Fruit fly (Drosophila melanogaster) whole organism, embryonic: Measurements from ENCODE around the gene CG13609.
A peak's percentile ranks its signal among the peaks of the same experiment; 100 is the strongest.

Source experiments
- Aef1 ChIP-seq: fragments of 200-800 bp; sonication (Bioruptor generic); IDR thresholded peaks from 3 replicates; pipeline ENCODE4 v1.3.6; 2022; ENCODE audit warnings: missing biosample characterization, missing genetic modification characterization
- Atf-2 ChIP-seq: fragments of 200-800 bp; sonication (Bioruptor generic); optimal IDR thresholded peaks from 2 replicates; lab custom pipeline; 2016; ENCODE audit warnings: missing biosample characterization, missing genetic modification characterization
- CG10147 ChIP-seq: fragments of 200-800 bp; sonication (Bioruptor generic); optimal IDR thresholded peaks from 2 replicates; lab custom pipeline; 2019; ENCODE audit warnings: missing biosample characterization, mild to moderate bottlenecking, missing genetic modification characterization, moderate library complexity
- CG10462 ChIP-seq: fragments of 200-800 bp; sonication (Bioruptor generic); optimal IDR thresholded peaks from 2 replicates; lab custom pipeline; 2016; ENCODE audit warnings: missing biosample characterization, missing genetic modification characterization
- CG12659 ChIP-seq: fragments of 200-800 bp; sonication (Bioruptor generic); optimal IDR thresholded peaks from 3 replicates; lab custom pipeline; 2017; ENCODE audit warnings: mild to moderate bottlenecking, missing biosample characterization, missing genetic modification reagents, missing genetic modification characterization
- CG14965 ChIP-seq: fragments of 200-800 bp; sonication (Bioruptor generic); optimal IDR thresholded peaks from 2 replicates; lab custom pipeline; 2016; ENCODE audit warnings: missing biosample characterization, missing genetic modification characterization, borderline replicate concordance
- CG17328 ChIP-seq: fragments of 200-800 bp; sonication (Bioruptor generic); IDR thresholded peaks from 2 replicates; pipeline ENCODE4 v1.3.6; 2022; ENCODE audit warnings: missing biosample characterization, missing genetic modification characterization
- CG1792 ChIP-seq: fragments of 200-800 bp; sonication (Bioruptor generic); optimal IDR thresholded peaks from 2 replicates; lab custom pipeline; 2016; ENCODE audit warnings: missing biosample characterization, missing genetic modification characterization
- CG18011 ChIP-seq: fragments of 200-800 bp; sonication (Bioruptor generic); optimal IDR thresholded peaks from 2 replicates; lab custom pipeline; 2017; ENCODE audit warnings: missing biosample characterization, missing genetic modification characterization, mild to moderate bottlenecking, moderate library complexity, missing genotype
- CG3726 ChIP-seq: fragments of 200-800 bp; sonication (Bioruptor generic); IDR thresholded peaks from 3 replicates; pipeline ENCODE4, ENCODE4 v1.3.6; 2022; ENCODE audit warnings: missing biosample characterization, missing genetic modification characterization
- CG3847 ChIP-seq: fragments of 200-800 bp; sonication (Bioruptor generic); IDR thresholded peaks from 2 replicates; pipeline ENCODE4 v1.3.6; 2022; ENCODE audit warnings: missing biosample characterization, missing genetic modification characterization
- CG6175 ChIP-seq: fragments of 200-800 bp; sonication (Bioruptor generic); IDR thresholded peaks from 3 replicates; pipeline ENCODE4 v1.3.6; 2022; ENCODE audit warnings: missing biosample characterization, missing genetic modification characterization
- CG6654 ChIP-seq: fragments of 200-800 bp; sonication (Bioruptor generic); optimal IDR thresholded peaks from 2 replicates; lab custom pipeline; 2017; ENCODE audit warnings: missing biosample characterization, mild to moderate bottlenecking, missing genetic modification characterization
- CG7271 ChIP-seq: fragments of 200-800 bp; sonication (Bioruptor generic); optimal IDR thresholded peaks from 2 replicates; lab custom pipeline; 2018; ENCODE audit warnings: missing biosample characterization, mild to moderate bottlenecking, missing genetic modification characterization, moderate library complexity
- CG7928 ChIP-seq: fragments of 200-800 bp; sonication (Bioruptor generic); optimal IDR thresholded peaks from 2 replicates; lab custom pipeline; 2017; ENCODE audit warnings: missing biosample characterization, mild to moderate bottlenecking, missing genetic modification characterization
- CG8290 ChIP-seq, 3 experiments: fragments of 200-800 bp; sonication (Bioruptor generic); optimal IDR thresholded peaks; 2 replicates each; lab custom pipeline; 2016 to 2019; ENCODE audit warnings: missing biosample characterization in 3 of 3, missing genetic modification characterization in 3 of 3, mild to moderate bottlenecking in 2 of 3, moderate library complexity in 1 of 3
- CG8359 ChIP-seq: fragments of 200-800 bp; sonication (Bioruptor generic); optimal IDR thresholded peaks from 2 replicates; lab custom pipeline; 2017; ENCODE audit warnings: missing biosample characterization, mild to moderate bottlenecking, missing genetic modification characterization, borderline replicate concordance
- CG8924 ChIP-seq: fragments of 200-800 bp; optimal IDR thresholded peaks from 3 replicates; lab custom pipeline; 2019; ENCODE audit warnings: missing biosample characterization, mild to moderate bottlenecking, missing genetic modification characterization, moderate library complexity
- CG9817 ChIP-seq: fragments of 200-800 bp; sonication (Bioruptor generic); optimal IDR thresholded peaks from 2 replicates; lab custom pipeline; 2018; ENCODE audit warnings: missing biosample characterization, mild to moderate bottlenecking, missing genetic modification characterization, moderate library complexity
- CG9876 ChIP-seq: fragments of 200-800 bp; sonication (Bioruptor generic); optimal IDR thresholded peaks from 2 replicates; lab custom pipeline; 2016; ENCODE audit warnings: missing biosample characterization, missing genetic modification characterization
- Camta ChIP-seq: fragments of 200-800 bp; sonication (Bioruptor generic); optimal IDR thresholded peaks from 2 replicates; lab custom pipeline; 2016; ENCODE audit warnings: missing biosample characterization, missing genetic modification characterization
- Dfd ChIP-seq, 2 experiments: fragments of >200 bp; optimal IDR thresholded peaks; 2 replicates each; lab custom pipeline; 2017; ENCODE audit warnings: missing biosample characterization in 2 of 2, missing genetic modification characterization in 2 of 2
- Dll ChIP-seq: fragments of 200-800 bp; sonication (Bioruptor generic); IDR thresholded peaks from 4 replicates; pipeline ENCODE4 v1.3.6; 2022; ENCODE audit warnings: missing biosample characterization, missing genetic modification characterization; ENCODE audit not compliant: partially characterized antibody
- Doc2 ChIP-seq: fragments of 200-800 bp; sonication (Bioruptor generic); IDR thresholded peaks from 2 replicates; pipeline ENCODE4 v1.3.6; 2022; ENCODE audit warnings: missing biosample characterization, missing genetic modification characterization
- Fer3 ChIP-seq: fragments of 200-800 bp; sonication (Bioruptor generic); optimal IDR thresholded peaks from 2 replicates; lab custom pipeline; 2018; ENCODE audit warnings: missing biosample characterization, mild to moderate bottlenecking, missing genetic modification characterization, moderate library complexity
- H2.0 ChIP-seq: fragments of 200-800 bp; sonication (Bioruptor generic); IDR thresholded peaks from 2 replicates; pipeline ENCODE4 v1.3.6; 2022; ENCODE audit warnings: missing biosample characterization, missing genetic modification characterization
- Hand ChIP-seq: fragments of 200-800 bp; sonication (Bioruptor generic); optimal IDR thresholded peaks from 2 replicates; lab custom pipeline; 2017; ENCODE audit warnings: mild to moderate bottlenecking, missing biosample characterization, missing genetic modification reagents, missing genetic modification characterization
- HmgD ChIP-seq: fragments of 200-800 bp; sonication (Bioruptor generic); optimal IDR thresholded peaks from 3 replicates; lab custom pipeline; 2016; ENCODE audit warnings: missing biosample characterization, missing genetic modification characterization
- MTF-1 ChIP-seq: fragments of 200-800 bp; sonication (Bioruptor generic); optimal IDR thresholded peaks from 2 replicates; lab custom pipeline; 2018; ENCODE audit warnings: missing biosample characterization, mild to moderate bottlenecking, missing genetic modification characterization, borderline replicate concordance
- Med ChIP-seq: fragments of 200-800 bp; sonication (Bioruptor generic); peaks from one replicate; lab custom pipeline; 2016; ENCODE audit warnings: missing biosample characterization, missing genetic modification characterization, mild to moderate bottlenecking, inconsistent platforms, moderate library complexity
- NFAT ChIP-seq: fragments of 200-800 bp; sonication (Bioruptor generic); IDR thresholded peaks from 2 replicates; pipeline ENCODE4 v1.3.6; 2022; ENCODE audit warnings: missing biosample characterization, missing genetic modification characterization
- Opbp ChIP-seq: fragments of 200-800 bp; sonication (Bioruptor generic); IDR thresholded peaks from 3 replicates; pipeline ENCODE4 v1.3.6; 2022; ENCODE audit warnings: missing biosample characterization, missing genetic modification characterization; ENCODE audit not compliant: partially characterized antibody
- ac ChIP-seq: fragments of 200-800 bp; sonication (Bioruptor generic); optimal IDR thresholded peaks from 3 replicates; lab custom pipeline; 2017; ENCODE audit warnings: missing biosample characterization, mild to moderate bottlenecking, missing genetic modification characterization
- aop ChIP-seq: fragments of 200-800 bp; sonication (Bioruptor generic); IDR thresholded peaks from 2 replicates; pipeline ENCODE4 v1.3.6; 2022; ENCODE audit warnings: missing biosample characterization, missing genetic modification characterization
- ap ChIP-seq: fragments of 200-800 bp; sonication (Bioruptor generic); IDR thresholded peaks from 2 replicates; pipeline ENCODE4 v1.3.6; 2022; ENCODE audit warnings: missing biosample characterization, missing genetic modification characterization
- az2 ChIP-seq: fragments of 200-800 bp; sonication (Bioruptor generic); optimal IDR thresholded peaks from 3 replicates; lab custom pipeline; 2016; ENCODE audit warnings: missing biosample characterization, missing genetic modification characterization
- croc ChIP-seq: fragments of 200-800 bp; sonication (Bioruptor generic); conservative IDR thresholded peaks from 3 replicates; pipeline ENCODE4 v1.3.6; 2022; ENCODE audit warnings: missing biosample characterization, missing genetic modification characterization
- dmrt99B ChIP-seq: fragments of 200-800 bp; sonication (Bioruptor generic); optimal IDR thresholded peaks from 2 replicates; lab custom pipeline; 2018; ENCODE audit warnings: missing biosample characterization, mild to moderate bottlenecking, missing genetic modification characterization, moderate library complexity
- exex ChIP-seq: fragments of 200-800 bp; sonication (Bioruptor generic); optimal IDR thresholded peaks from 4 replicates; lab custom pipeline; 2018; ENCODE audit warnings: missing biosample characterization, mild to moderate bottlenecking, missing genetic modification characterization, moderate library complexity
- fd96Cb ChIP-seq: fragments of 200-800 bp; sonication (Bioruptor generic); optimal IDR thresholded peaks from 2 replicates; lab custom pipeline; 2018; ENCODE audit warnings: missing biosample characterization, mild to moderate bottlenecking, missing genetic modification characterization, moderate library complexity
- kah ChIP-seq: fragments of 200-800 bp; sonication (Bioruptor generic); optimal IDR thresholded peaks from 2 replicates; lab custom pipeline; 2018; ENCODE audit warnings: missing biosample characterization, mild to moderate bottlenecking, missing genetic modification characterization
- kay ChIP-seq: fragments of 200-800 bp; sonication (Bioruptor generic); optimal IDR thresholded peaks from 2 replicates; lab custom pipeline; 2016; ENCODE audit warnings: missing biosample characterization, missing genetic modification characterization
- luna ChIP-seq: fragments of 200-800 bp; sonication (Bioruptor generic); optimal IDR thresholded peaks from 2 replicates; lab custom pipeline; 2016; ENCODE audit warnings: missing biosample characterization, missing genetic modification characterization
- peb ChIP-seq: fragments of 200-800 bp; sonication (Bioruptor generic); IDR thresholded peaks from 2 replicates; pipeline ENCODE4 v1.3.6; 2022; ENCODE audit warnings: missing biosample characterization, missing genetic modification characterization
- slp2 ChIP-seq: fragments of 200-800 bp; sonication (Bioruptor generic); optimal IDR thresholded peaks from 2 replicates; lab custom pipeline; 2016; ENCODE audit warnings: missing biosample characterization, missing genetic modification characterization
- sug ChIP-seq: fragments of 200-800 bp; optimal IDR thresholded peaks from 2 replicates; lab custom pipeline; 2019; ENCODE audit warnings: missing biosample characterization, mild to moderate bottlenecking, missing genetic modification characterization, moderate library complexity
- vvl ChIP-seq: fragments of 200-800 bp; sonication (Bioruptor generic); IDR thresholded peaks from 2 replicates; pipeline ENCODE4 v1.3.6; 2022; ENCODE audit warnings: missing biosample characterization, missing genetic modification characterization

Gene CG13609

DNA sequence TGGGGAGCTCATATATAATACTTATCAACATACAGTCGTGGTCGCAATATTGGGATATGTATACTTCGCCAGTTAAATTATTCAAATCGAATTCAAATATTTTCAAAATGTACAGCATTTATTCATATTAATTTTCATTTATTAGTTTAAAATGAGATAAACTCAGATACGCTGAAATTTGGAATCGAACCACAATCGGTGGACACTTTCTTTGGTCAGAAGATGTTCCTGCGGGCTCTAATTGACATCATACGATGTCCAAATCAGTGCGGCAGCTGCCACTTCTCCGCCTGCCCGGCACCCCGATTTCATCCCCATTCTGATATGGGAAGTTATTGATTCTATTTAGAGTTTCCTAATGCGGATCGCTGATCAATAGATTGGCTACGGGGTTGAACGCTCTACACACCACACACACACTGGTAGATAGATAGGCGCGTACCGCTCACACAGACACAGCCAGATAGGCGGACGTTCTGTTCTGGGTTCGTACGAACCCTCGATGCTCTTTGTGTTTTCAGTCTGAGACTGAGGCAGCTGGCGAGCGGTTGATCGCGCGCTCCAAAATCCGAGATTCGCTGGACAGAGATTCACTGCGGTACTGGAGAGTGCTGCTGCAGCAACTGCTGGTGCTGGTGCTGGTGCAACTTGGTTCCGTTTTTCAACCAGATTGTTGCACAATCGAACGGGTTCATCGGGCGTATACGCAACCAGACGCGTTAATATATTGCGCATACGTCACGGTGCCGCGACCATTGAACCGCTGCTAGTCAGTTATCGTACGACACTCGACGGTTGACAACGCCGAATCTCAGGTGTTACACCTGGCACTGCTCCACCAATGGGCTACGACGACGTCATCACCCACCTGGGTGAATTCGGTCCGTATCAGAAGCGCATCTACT lies 49.5 kb downstream of the CG13609 start, which contains the start of gene Orct (continued):
- TF ChIP-seq ac (GFP tag; lab: Kevin White, UChicago) = no peak
- peak; percentile 65 for TF ChIP-seq Fer3
- no peak for TF ChIP-seq CG10462 (GFP tag; lab: Kevin White, UChicago)
- TF ChIP-seq CG3726 = 0 out of 3 replicates have a peak, but pooled peaks have one; percentile 15
- 0 out of 3 replicates have a peak, but pooled peaks have one; percentile 65 for TF ChIP-seq CG6175 (GFP tag; lab: Robert Waterston, UW)
- peak; percentile 71 for TF ChIP-seq exex (tag; lab: Kevin White, UChicago)
- no peak for TF ChIP-seq ap (GFP tag; lab: Robert Waterston, UW)
- TF ChIP-seq CG7271 = no peak
- TF ChIP-seq Dll (GFP tag; lab: Robert Waterston, UW) = no peak
- TF ChIP-seq Doc2 (GFP tag; lab: Robert Waterston, UW) = no peak
- TF ChIP-seq CG7928 (GFP tag; lab: Kevin White, UChicago) = peak; percentile 40
- peak; percentile 45 for TF ChIP-seq az2 (GFP tag; lab: Kevin White, UChicago)
- TF ChIP-seq slp2 = peak; percentile 41
- peak; percentile 79 for TF ChIP-seq dmrt99B (tag; lab: Kevin White, UChicago)
- TF ChIP-seq Hand = peak; percentile 75
- peak; percentile 66; the same call in 1 of the 2 replicates for TF ChIP-seq CG3847
- TF ChIP-seq CG1792 (GFP tag; lab: Kevin White, UChicago) = no peak
- peak; percentile 86 for TF ChIP-seq CG10147 (GFP tag; lab: Kevin White, UChicago)
- TF ChIP-seq CG9876 (GFP tag; lab: Kevin White, UChicago) = peak; percentile 37
- no peak for TF ChIP-seq CG14965 (GFP tag; lab: Kevin White, UChicago)
- peak; percentile 79 for TF ChIP-seq CG12659
- TF ChIP-seq croc (GFP tag; lab: Robert Waterston, UW) = no peak
- TF ChIP-seq vvl = peak; percentile 62; the same call in 1 of the 2 replicates
- peak; percentile 54 for TF ChIP-seq CG18011 (GFP tag; lab: Kevin White, UChicago)
- TF ChIP-seq CG17328 (GFP tag; lab: Robert Waterston, UW) = no peak
- TF ChIP-seq NFAT (GFP tag; lab: Robert Waterston, UW) = peak; percentile 49
- TF ChIP-seq fd96Cb (tag; lab: Kevin White, UChicago) = peak; percentile 62
- TF ChIP-seq MTF-1 (GFP tag; lab: Kevin White, UChicago) = peak; percentile 10
- TF ChIP-seq kay (GFP tag; lab: Kevin White, UChicago) = peak; percentile 45
- peak; percentile 2 for TF ChIP-seq luna (GFP tag; lab: Kevin White, UChicago)
- peak; percentile 32 for TF ChIP-seq kah
- TF ChIP-seq Atf-2 = peak; percentile 37
- TF ChIP-seq CG8290 (GFP tag; optimal IDR thresholded peaks at IDR 0.05; lab: Kevin White, UChicago) = no peak
- peak in 1 of 2 experiments; percentile 60 for TF ChIP-seq CG8290 (tag; optimal IDR thresholded peaks at IDR 0.05; lab: Kevin White, UChicago)
- TF ChIP-seq CG6654 (GFP tag; lab: Kevin White, UChicago) = peak; percentile 70
- TF ChIP-seq aop (GFP tag; lab: Robert Waterston, UW) = no peak
- TF ChIP-seq Opbp = no peak
- peak; percentile 46 for TF ChIP-seq CG8359 (GFP tag; lab: Kevin White, UChicago)
- TF ChIP-seq Dfd (GFP tag; optimal IDR thresholded peaks at IDR 0.05; lab: Kevin White, UChicago) = no peak
- peak; percentile 26; the same call in 1 of the 2 replicates for TF ChIP-seq peb (GFP tag; lab: Robert Waterston, UW)
- TF ChIP-seq CG9817 (tag; lab: Kevin White, UChicago) = peak; percentile 68
- peak; percentile 89 for TF ChIP-seq Med (GFP tag; lab: Kevin White, UChicago)
- TF ChIP-seq HmgD (GFP tag; lab: Kevin White, UChicago) = no peak
- peak; percentile 55 for TF ChIP-seq Camta (GFP tag; lab: Kevin White, UChicago)
- peak; percentile 54; the same call in 2 of the 3 replicates for TF ChIP-seq Aef1 (GFP tag; lab: Robert Waterston, UW)
- peak; percentile 79 for TF ChIP-seq sug
- peak; percentile 84 for TF ChIP-seq CG8924 (tag; lab: Kevin White, UChicago)
- peak; percentile 43; the same call in 1 of the 2 replicates for TF ChIP-seq H2.0
